Worm (Caenorhabditis elegans): Measurements from ENCODE around the gene F41E6.1.
A peak's percentile ranks its signal among the peaks of the same experiment; 100 is the strongest.

The F41E6.1 gene

ce11 chrV:8588079-8588478, 34.3 kb upstream of the F41E6.1 start, which contains the start of gene C10B5.3:
Gene C10B5.3 (minus strand): TSS chrV:8588179.
- no peak for TF ChIP-seq nhr-77 (tag; optimal IDR thresholded peaks at IDR 0.05)
- no peak for TF ChIP-seq unc-130 (GFP tag; optimal IDR thresholded peaks at IDR 0.05)
- TF ChIP-seq nhr-10 (tag; optimal IDR thresholded peaks at IDR 0.05) = no peak
- TF ChIP-seq lin-39 (tag; optimal IDR thresholded peaks at IDR 0.05) = no peak
- TF ChIP-seq tag-97 (GFP tag; IDR thresholded peaks at IDR 0.05) = no peak
- 0 out of 2 replicates have a peak, but pooled peaks have one; percentile 32 for TF ChIP-seq Y105C5A.15 (GFP tag; IDR thresholded peaks at IDR 0.05)
- no peak for TF ChIP-seq daf-16 (GFP tag; optimal IDR thresholded peaks at IDR 0.05)
- TF ChIP-seq daf-16 (tag; optimal IDR thresholded peaks at IDR 0.05) = no peak
- TF ChIP-seq unc-62 (GFP tag; optimal IDR thresholded peaks at IDR 0.05 in 1 of 2) = peak in 1 of 2 experiments; percentile 72
- TF ChIP-seq unc-62 (tag; optimal IDR thresholded peaks at IDR 0.05) = no peak
- TF ChIP-seq madf-9 (GFP tag; conservative IDR thresholded peaks at IDR 0.05) = no peak
- no peak for TF ChIP-seq spr-1 (tag; optimal IDR thresholded peaks at IDR 0.05)
- TF ChIP-seq R02D3.7 (tag; optimal IDR thresholded peaks at IDR 0.05) = no peak

DNA sequence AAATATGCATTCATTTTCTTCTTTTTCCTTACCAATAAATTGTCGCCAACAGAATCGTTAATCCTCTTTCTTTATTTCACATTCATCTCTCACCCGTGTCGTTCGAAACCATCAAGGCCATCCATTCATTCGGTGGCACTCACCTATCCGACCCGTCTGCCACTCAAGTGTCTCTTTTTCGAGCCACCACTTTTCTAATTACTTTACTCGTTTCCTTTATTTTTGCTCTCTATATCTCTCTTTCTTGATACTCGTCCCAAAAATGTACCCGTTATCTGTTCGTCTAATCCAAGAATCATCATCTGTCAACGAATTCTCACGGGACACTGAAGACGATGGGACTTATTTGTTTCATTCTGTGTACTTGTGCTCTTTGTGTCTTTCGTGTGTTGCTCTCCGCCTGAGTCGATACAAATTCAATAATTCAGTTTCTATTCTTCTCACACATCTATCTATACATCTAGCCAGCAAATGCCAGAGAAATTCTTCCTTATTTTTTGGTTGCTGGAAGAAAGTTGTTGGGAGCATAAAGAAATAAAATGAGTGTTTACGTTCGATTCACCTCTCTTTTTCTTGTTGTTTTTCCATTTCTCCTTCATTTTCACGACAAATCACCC, 29.6 kb upstream of the F41E6.1 start:
- TF ChIP-seq ceh-44 (GFP tag; IDR thresholded peaks at IDR 0.05) (no peak), fkh-10 (GFP tag; optimal IDR thresholded peaks at IDR 0.05) (peak; percentile 57)

DNA sequence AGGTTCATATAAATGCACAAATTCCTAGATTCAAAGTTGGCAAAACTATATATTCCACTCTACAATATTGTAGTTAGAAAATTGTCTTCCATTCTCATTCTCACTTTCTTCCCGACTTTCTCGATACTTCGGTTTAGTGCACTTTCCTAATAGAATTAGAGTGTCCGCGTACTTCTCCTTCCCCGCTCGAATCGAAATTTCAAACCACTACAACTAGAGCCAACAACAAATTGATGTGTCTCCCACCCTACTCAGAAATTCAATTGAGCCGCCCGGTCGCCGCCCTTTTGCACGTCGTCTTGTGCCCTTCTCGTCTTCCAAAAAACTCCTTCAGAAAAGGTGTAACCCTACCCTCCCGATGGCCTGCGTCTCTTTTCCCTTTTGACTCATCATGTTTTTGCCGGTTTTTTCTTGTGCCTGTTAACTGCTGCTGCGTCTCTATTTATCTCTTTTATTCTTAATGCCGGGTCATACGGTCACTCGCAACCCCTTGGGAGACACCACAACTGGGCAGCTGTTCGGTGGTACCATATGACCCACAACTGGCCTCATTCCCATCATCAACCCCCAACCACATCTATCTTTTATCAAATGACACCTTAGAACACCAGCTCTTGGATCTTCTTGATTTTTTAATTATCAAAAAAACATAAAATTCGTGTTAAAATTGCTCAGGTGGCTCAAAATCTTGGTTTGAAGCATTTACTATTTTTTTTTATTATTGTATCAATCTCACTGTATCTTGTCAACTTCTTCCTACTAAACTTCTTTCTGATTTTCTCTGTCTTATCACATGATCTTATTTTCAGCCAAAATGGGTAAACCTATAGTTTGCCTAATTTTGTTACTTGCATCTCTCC, 28.1 kb upstream of the F41E6.1 start, which contains the start of gene tag-196:
Gene tag-196 (plus strand): TSS at position 810 of the 860 bp plus-strand sequence.
- TF ChIP-seq jun-1 (tag; optimal IDR thresholded peaks at IDR 0.05) = no peak
- no peak for TF ChIP-seq nhr-77 (tag; optimal IDR thresholded peaks at IDR 0.05)
- no peak for TF ChIP-seq T20F7.1 (GFP tag; optimal IDR thresholded peaks at IDR 0.05)
- no peak for TF ChIP-seq tra-1 (GFP tag; IDR thresholded peaks at IDR 0.05)
- no peak for TF ChIP-seq ceh-82 (tag; optimal IDR thresholded peaks at IDR 0.05)
- TF ChIP-seq nhr-6 (tag; optimal IDR thresholded peaks at IDR 0.05) = no peak
- no peak for TF ChIP-seq ztf-7 (tag; optimal IDR thresholded peaks at IDR 0.05)
- TF ChIP-seq zfp-2 (tag; optimal IDR thresholded peaks at IDR 0.05) = no peak
- TF ChIP-seq nhr-25 (tag; optimal IDR thresholded peaks at IDR 0.05; ENCODE audit: borderline replicate concordance, insufficient read depth) = no peak
- no peak for TF ChIP-seq D1046.2 (GFP tag; IDR thresholded peaks at IDR 0.05)
- no peak for TF ChIP-seq F26F4.8 (GFP tag; conservative IDR thresholded peaks at IDR 0.05)
- peak; percentile 68 for TF ChIP-seq nhr-11 (tag; optimal IDR thresholded peaks at IDR 0.05)
- 0 out of 2 replicates have a peak, but pooled peaks have one; percentile 17 for TF ChIP-seq hmg-1.1 (GFP tag; IDR thresholded peaks at IDR 0.05)
- no peak for TF ChIP-seq lir-3 (tag; optimal IDR thresholded peaks at IDR 0.05)
- no peak for TF ChIP-seq nhr-48 (tag; optimal IDR thresholded peaks at IDR 0.05)
- no peak for TF ChIP-seq dpl-1 (GFP tag; optimal IDR thresholded peaks at IDR 0.05)
- TF ChIP-seq skn-1 (tag; optimal IDR thresholded peaks at IDR 0.05) = no peak
- TF ChIP-seq unc-130 (GFP tag; optimal IDR thresholded peaks at IDR 0.05) = no peak
- no peak for TF ChIP-seq daf-19 (GFP tag; conservative IDR thresholded peaks at IDR 0.05)
- peak in 1 of 2 experiments; percentile 77 for TF ChIP-seq unc-62 (GFP tag; optimal IDR thresholded peaks at IDR 0.05 in 1 of 2)
- TF ChIP-seq unc-62 (tag; optimal IDR thresholded peaks at IDR 0.05) = no peak
- TF ChIP-seq ceh-20 (GFP tag; IDR thresholded peaks at IDR 0.05) = no peak
- no peak for TF ChIP-seq rbr-2 (tag; optimal IDR thresholded peaks at IDR 0.05)
- TF ChIP-seq lin-1 (GFP tag; IDR thresholded peaks at IDR 0.05) = no peak
- no peak for TF ChIP-seq zip-11 (GFP tag; IDR thresholded peaks at IDR 0.05)
- TF ChIP-seq ceh-28 (tag; optimal IDR thresholded peaks at IDR 0.05) = no peak
- TF ChIP-seq nhr-102 (tag; optimal IDR thresholded peaks at IDR 0.05) = no peak
- no peak for TF ChIP-seq ZK337.2 (GFP tag; IDR thresholded peaks at IDR 0.05)
- no peak for TF ChIP-seq lin-29 (GFP tag; IDR thresholded peaks at IDR 0.05)
- no peak for TF ChIP-seq duxl-1 (tag; optimal IDR thresholded peaks at IDR 0.05; ENCODE audit: poor library complexity)
- TF ChIP-seq daf-16 (GFP tag; optimal IDR thresholded peaks at IDR 0.05) = peak in 1 of 2 experiments; percentile 44
- no peak for TF ChIP-seq daf-16 (tag; optimal IDR thresholded peaks at IDR 0.05)
- no peak for TF ChIP-seq mes-2 (tag; optimal IDR thresholded peaks at IDR 0.05; ENCODE audit: poor library complexity, severe bottlenecking)
- TF ChIP-seq ztf-11 (tag; optimal IDR thresholded peaks at IDR 0.05) = no peak
- TF ChIP-seq dmd-6 (GFP tag; IDR thresholded peaks at IDR 0.05) = no peak
- TF ChIP-seq daf-8 (GFP tag; IDR thresholded peaks at IDR 0.05) = no peak
- TF ChIP-seq F10B5.3 (tag; optimal IDR thresholded peaks at IDR 0.05) = no peak
